Worm (Caenorhabditis elegans) whole organism, L1 larva: Measurements from ENCODE around the gene Y116A8C.463.

Experiments
- F16B12.6 ChIP-seq: fragments of 150-350 bp; optimal IDR thresholded peaks from 2 replicates; lab custom pipeline; 2014; ENCODE audit warnings: missing biosample characterization, missing genetic modification characterization
- Y116A8C.19 ChIP-seq: sonication (generic microtip); optimal IDR thresholded peaks from 2 replicates; lab custom pipeline; 2016; ENCODE audit warnings: missing compliant biosample characterization, missing genetic modification characterization, borderline replicate concordance
- aly-2 ChIP-seq: fragments of 150-350 bp; optimal IDR thresholded peaks from 2 replicates; lab custom pipeline; 2014; ENCODE audit warnings: missing biosample characterization, missing genetic modification characterization
- ceh-90 ChIP-seq: sonication (generic microtip); optimal IDR thresholded peaks from 2 replicates; lab custom pipeline; 2016; ENCODE audit warnings: missing genetic modification characterization, missing compliant biosample characterization
- efl-1 ChIP-seq, 4 experiments: fragments of 150-350 bp; optimal IDR thresholded peaks in 3 of 4; peaks in 1 of 4; 1 replicate in 1 of 4; 2 replicates in 3 of 4; lab custom pipeline; 2014; ENCODE audit warnings: missing biosample characterization in 2 of 4, missing genetic modification characterization in 2 of 4, missing genetic modification reagents in 2 of 4
- efl-3 ChIP-seq: fragments of 200-800 bp; sonication (Bioruptor generic); optimal IDR thresholded peaks from 2 replicates; lab custom pipeline; 2018; ENCODE audit warnings: mild to moderate bottlenecking, missing genetic modification characterization, missing compliant biosample characterization
- fkh-10 ChIP-seq: sonication (generic microtip); optimal IDR thresholded peaks from 2 replicates; lab custom pipeline; 2017; ENCODE audit warnings: missing biosample characterization, missing genetic modification reagents, missing genetic modification characterization
- fkh-4 ChIP-seq: sonication (generic microtip); optimal IDR thresholded peaks from 2 replicates; lab custom pipeline; 2016; ENCODE audit warnings: missing compliant biosample characterization, missing genetic modification characterization, borderline replicate concordance
- lsy-2 ChIP-seq, 2 experiments: fragments of 150-350 bp; optimal IDR thresholded peaks; 2 replicates each; lab custom pipeline; 2014; ENCODE audit warnings: missing biosample characterization in 2 of 2, missing genetic modification characterization in 2 of 2
- mep-1 ChIP-seq: fragments of 150-350 bp; optimal IDR thresholded peaks from 2 replicates; lab custom pipeline; 2014; ENCODE audit warnings: missing biosample characterization, missing genetic modification characterization
- nhr-47 ChIP-seq: sonication (generic microtip); optimal IDR thresholded peaks from 2 replicates; lab custom pipeline; 2016; ENCODE audit warnings: mild to moderate bottlenecking, missing genetic modification characterization, moderate library complexity, missing compliant biosample characterization
- nhr-76 ChIP-seq: sonication (generic microtip); optimal IDR thresholded peaks from 2 replicates; lab custom pipeline; 2017; ENCODE audit warnings: missing biosample characterization, missing genetic modification characterization
- pax-3 ChIP-seq: fragments of 200-800 bp; sonication (Bioruptor generic); optimal IDR thresholded peaks from 2 replicates; lab custom pipeline; 2018; ENCODE audit warnings: mild to moderate bottlenecking, missing genetic modification characterization, moderate library complexity, missing compliant biosample characterization
- sptf-1 ChIP-seq: fragments of 150-350 bp; optimal IDR thresholded peaks from 2 replicates; lab custom pipeline; 2014; ENCODE audit warnings: missing biosample characterization, missing genetic modification characterization
- swsn-7 ChIP-seq: sonication (generic microtip); optimal IDR thresholded peaks from 2 replicates; lab custom pipeline; 2016; ENCODE audit warnings: missing genetic modification characterization, missing compliant biosample characterization
- tbx-2 ChIP-seq: sonication (generic microtip); optimal IDR thresholded peaks from 2 replicates; lab custom pipeline; 2016; ENCODE audit warnings: missing genetic modification characterization, missing compliant biosample characterization
- unc-98 ChIP-seq: fragments of 200-800 bp; sonication (Bioruptor generic); IDR thresholded peaks from 2 replicates; pipeline ENCODE4 v1.3.6; 2022; ENCODE audit warnings: missing genetic modification characterization, missing compliant biosample characterization
- zip-4 ChIP-seq: fragments of 200-800 bp; sonication (Bioruptor generic); optimal IDR thresholded peaks from 2 replicates; lab custom pipeline; 2018; ENCODE audit warnings: mild to moderate bottlenecking, missing genetic modification characterization, moderate library complexity, missing compliant biosample characterization

The Y116A8C.463 gene

ce11 chrIV:16952389-16952788 lies 32.9 kb downstream of the Y116A8C.463 start:
- TF ChIP-seq ceh-90: no peak
- no peak for TF ChIP-seq swsn-7
- TF ChIP-seq fkh-10 (GFP tag; lab: Kevin White, UChicago): no peak
- TF ChIP-seq efl-1 (optimal IDR thresholded peaks at IDR 0.05; lab: Kevin White, UChicago): no peak
- peak in 1 of 2 experiments; percentile 32 for TF ChIP-seq efl-1 (GFP tag; optimal IDR thresholded peaks at IDR 0.05 in 1 of 2; lab: Kevin White, UChicago)

ce11 chrIV:16962445-16962844 lies 42.9 kb downstream of the Y116A8C.463 start:
- TF ChIP-seq mep-1 (tag; lab: Kevin White, UChicago): no peak
- TF ChIP-seq F16B12.6 (tag; lab: Kevin White, UChicago): no peak
- TF ChIP-seq pax-3: no peak
- no peak for TF ChIP-seq fkh-4 (tag; lab: Kevin White, UChicago)
- no peak for TF ChIP-seq tbx-2
- TF ChIP-seq fkh-10 (GFP tag; lab: Kevin White, UChicago): no peak
- TF ChIP-seq efl-3: no peak
- TF ChIP-seq unc-98 (GFP tag; lab: Robert Waterston, UW): no peak
- TF ChIP-seq Y116A8C.19: no peak
- no peak for TF ChIP-seq nhr-76 (tag; lab: Kevin White, UChicago)
- no peak for TF ChIP-seq aly-2 (tag; lab: Kevin White, UChicago)
- no peak for TF ChIP-seq lsy-2 (tag; optimal IDR thresholded peaks at IDR 0.05; lab: Kevin White, UChicago)
- TF ChIP-seq nhr-47 (tag; lab: Kevin White, UChicago): no peak
- TF ChIP-seq zip-4 (GFP tag; lab: Kevin White, UChicago): no peak
- TF ChIP-seq sptf-1 (tag; lab: Kevin White, UChicago): no peak
